Worm (Caenorhabditis elegans): ENCODE measurements around the gene ZK1240.5.

ce11 chrII:2277418-2277817, 40.3 kb downstream of the ZK1240.5 start, which contains the start of gene K09F6.15:
- TF ChIP-seq aly-1 (tag; optimal IDR thresholded peaks at IDR 0.05), result no peak
- no peak for TF ChIP-seq ceh-13 (GFP tag; optimal IDR thresholded peaks at IDR 0.05)
- no peak for TF ChIP-seq scrt-1 (GFP tag; IDR thresholded peaks at IDR 0.05)
- TF ChIP-seq hmbx-1 (tag; optimal IDR thresholded peaks at IDR 0.05), result no peak
- no peak for TF ChIP-seq ama-1 (optimal IDR thresholded peaks at IDR 0.05)
- no peak for TF ChIP-seq tra-4 (tag; optimal IDR thresholded peaks at IDR 0.05)
- TF ChIP-seq pes-1 (GFP tag; IDR thresholded peaks at IDR 0.05), result no peak
- TF ChIP-seq ets-7 (tag; optimal IDR thresholded peaks at IDR 0.05), result no peak
- TF ChIP-seq ceh-36 (tag; optimal IDR thresholded peaks at IDR 0.05), result no peak
- TF ChIP-seq F13C5.2 (tag; optimal IDR thresholded peaks at IDR 0.05), result no peak
- no peak for TF ChIP-seq hnd-1 (tag; optimal IDR thresholded peaks at IDR 0.05)
- no peak for TF ChIP-seq flt-1 (GFP tag; IDR thresholded peaks at IDR 0.05)
- TF ChIP-seq B0310.2 (tag; optimal IDR thresholded peaks at IDR 0.05), result no peak
- TF ChIP-seq tbx-11 (GFP tag; IDR thresholded peaks at IDR 0.05), result no peak
